Worm (Caenorhabditis elegans): Measurements from ENCODE around the gene Y116A8C.37.

Gene Y116A8C.37

DNA sequence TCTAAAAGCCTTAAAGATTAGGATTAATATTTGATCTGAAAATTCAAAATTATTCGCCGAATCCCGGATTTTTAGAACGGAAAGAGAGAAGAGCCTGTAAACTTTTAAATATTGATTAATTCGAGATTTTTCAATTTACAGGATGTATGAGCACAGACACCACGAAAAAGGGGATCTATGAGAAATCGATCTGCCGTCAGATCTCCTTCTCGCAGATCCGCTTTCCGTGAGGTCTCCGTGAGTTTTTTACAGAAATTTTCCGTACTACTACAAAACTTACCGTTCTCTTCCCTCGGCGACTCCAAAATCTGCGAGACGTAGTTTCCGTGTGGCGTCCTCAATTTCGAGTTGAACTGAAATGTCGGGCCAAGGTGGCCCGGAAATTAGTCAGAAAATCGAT is 22.7 kb downstream of the Y116A8C.37 start (continued):
- TF ChIP-seq madf-2 (tag; optimal IDR thresholded peaks at IDR 0.05) (no peak), tbx-7 (tag; optimal IDR thresholded peaks at IDR 0.05) (peak; percentile 75)

DNA sequence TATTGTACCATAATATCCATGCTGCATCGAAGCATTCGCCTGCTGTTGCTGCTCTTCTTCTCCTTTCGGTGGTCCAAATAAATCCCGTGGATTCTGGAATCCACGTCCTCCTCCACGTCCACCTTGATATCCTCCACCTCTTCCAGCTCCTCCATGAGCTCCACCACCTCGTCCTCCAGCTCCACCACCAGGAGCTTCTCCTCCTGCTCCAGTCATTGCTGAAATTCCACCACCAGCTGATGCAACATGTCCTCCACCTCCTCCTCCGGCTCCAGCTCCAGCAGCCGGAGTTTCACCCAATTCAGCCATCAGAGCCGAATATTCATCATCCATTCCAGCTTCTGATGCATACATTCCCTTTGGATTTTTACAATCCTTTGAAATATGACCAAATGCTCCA is 25.4 kb downstream of the Y116A8C.37 start:
- TF ChIP-seq rnt-1 (tag; optimal IDR thresholded peaks at IDR 0.05) = no peak
- no peak for TF ChIP-seq T23F11.4 (GFP tag; optimal IDR thresholded peaks at IDR 0.05)
- no peak for TF ChIP-seq ceh-14 (tag; optimal IDR thresholded peaks at IDR 0.05)
- TF ChIP-seq madf-2 (tag; optimal IDR thresholded peaks at IDR 0.05) = no peak
- no peak for TF ChIP-seq ceh-18 (tag; optimal IDR thresholded peaks at IDR 0.05)
- TF ChIP-seq dve-1 (tag; optimal IDR thresholded peaks at IDR 0.05) = no peak
- TF ChIP-seq ceh-34 (tag; optimal IDR thresholded peaks at IDR 0.05) = no peak
- no peak for TF ChIP-seq ztf-16 (tag; optimal IDR thresholded peaks at IDR 0.05)
- TF ChIP-seq syd-9 (tag; optimal IDR thresholded peaks at IDR 0.05) = no peak
- no peak for TF ChIP-seq nhr-11 (tag; optimal IDR thresholded peaks at IDR 0.05)
- TF ChIP-seq lim-6 (tag; optimal IDR thresholded peaks at IDR 0.05) = no peak
- TF ChIP-seq zip-5 (tag; optimal IDR thresholded peaks at IDR 0.05) = no peak
- no peak for TF ChIP-seq C38D4.7 (GFP tag; optimal IDR thresholded peaks at IDR 0.05)

DNA sequence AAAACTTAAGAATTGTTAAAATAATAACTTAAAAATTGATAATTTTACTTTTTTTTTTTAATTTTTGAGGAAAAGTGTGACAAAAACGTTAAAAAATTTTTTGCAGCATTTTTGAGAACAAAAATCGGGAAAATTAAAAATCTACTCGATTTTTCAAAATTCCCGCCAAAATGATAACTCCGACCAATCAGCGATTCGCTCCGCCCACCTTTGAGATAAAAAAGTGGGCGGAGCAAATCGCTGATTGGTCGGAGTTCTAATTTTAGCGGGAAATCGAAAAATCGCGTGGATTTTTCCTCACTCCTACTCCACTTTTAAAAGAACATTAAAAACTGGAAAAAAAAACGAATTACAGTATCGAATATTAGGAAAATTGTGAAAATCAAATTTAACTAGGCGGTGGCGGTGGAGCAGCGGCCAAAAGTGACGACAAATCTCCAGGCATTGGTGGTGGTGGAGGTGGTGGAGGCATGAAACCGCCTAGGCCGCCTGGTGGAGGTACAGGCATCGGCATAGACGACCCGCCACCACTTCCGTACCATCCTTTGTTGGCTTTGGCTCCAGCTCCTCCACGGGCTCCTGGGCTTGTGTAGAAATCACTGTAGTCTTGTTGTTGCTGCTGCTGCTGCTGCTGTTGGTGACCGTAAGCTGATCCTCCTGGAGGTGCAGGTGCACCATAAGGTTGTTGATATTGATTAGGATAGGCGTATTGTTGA is 26.6 kb downstream of the Y116A8C.37 start:
- peak; percentile 94 for TF ChIP-seq nfya-1 (tag; optimal IDR thresholded peaks at IDR 0.05)
- TF ChIP-seq ahr-1 (tag; optimal IDR thresholded peaks at IDR 0.05) = no peak

DNA sequence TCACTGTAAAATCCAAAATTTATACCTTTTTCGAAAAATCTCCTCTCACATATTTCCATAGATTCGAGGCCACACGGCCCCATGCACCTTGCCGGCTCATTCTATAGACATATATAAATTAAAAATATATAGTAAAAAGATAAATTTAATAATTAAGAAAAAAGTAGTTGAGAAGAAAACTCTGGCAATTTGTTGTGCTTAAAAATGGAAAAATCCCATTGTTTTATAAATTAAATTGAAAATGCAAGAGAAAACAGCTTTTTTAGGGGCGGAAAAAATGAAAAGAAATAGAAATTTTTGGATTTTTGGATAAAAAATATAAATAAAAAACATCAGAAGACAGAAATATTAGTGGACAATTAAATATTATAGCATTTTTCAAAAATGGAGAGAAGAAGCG is 27.3 kb downstream of the Y116A8C.37 start, which contains the start of gene Y116A8C.30:
Gene Y116A8C.30, minus strand, starts transcription at position 101 of the 400 bp plus-strand sequence.
- TF ChIP-seq elt-2 (tag; optimal IDR thresholded peaks at IDR 0.05) (no peak), nfya-1 (tag; optimal IDR thresholded peaks at IDR 0.05) (no peak), ceh-19 (GFP tag; optimal IDR thresholded peaks at IDR 0.05) (no peak), gmeb-2 (tag; optimal IDR thresholded peaks at IDR 0.05) (no peak), npax-4 (tag; optimal IDR thresholded peaks at IDR 0.05) (no peak)

DNA sequence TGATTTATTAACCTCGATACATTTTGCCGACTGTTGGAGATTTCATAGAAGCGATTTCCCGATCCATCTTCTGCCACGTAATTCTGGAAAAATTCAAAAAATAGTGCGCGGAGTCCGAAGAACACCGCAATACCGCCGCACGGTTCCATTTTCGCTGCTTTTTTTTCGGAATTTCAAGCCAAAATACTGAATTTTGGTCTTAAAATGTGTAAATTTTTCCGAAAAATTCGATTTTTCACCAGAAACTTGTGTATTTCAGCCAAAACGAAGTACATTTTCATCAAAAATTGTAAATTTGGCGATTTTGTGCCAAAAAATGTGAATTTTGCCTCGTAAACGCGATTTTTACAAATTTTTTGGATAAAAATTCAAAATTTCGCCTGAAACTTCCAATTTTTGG is 27.8 kb downstream of the Y116A8C.37 start:
- TF ChIP-seq syd-9 (tag; optimal IDR thresholded peaks at IDR 0.05) (no peak), madf-2 (tag; optimal IDR thresholded peaks at IDR 0.05) (no peak), rnt-1 (tag; optimal IDR thresholded peaks at IDR 0.05) (no peak), pag-3 (tag; optimal IDR thresholded peaks at IDR 0.05; ENCODE audit: borderline replicate concordance) (no peak), ets-4 (tag; optimal IDR thresholded peaks at IDR 0.05) (no peak)

DNA sequence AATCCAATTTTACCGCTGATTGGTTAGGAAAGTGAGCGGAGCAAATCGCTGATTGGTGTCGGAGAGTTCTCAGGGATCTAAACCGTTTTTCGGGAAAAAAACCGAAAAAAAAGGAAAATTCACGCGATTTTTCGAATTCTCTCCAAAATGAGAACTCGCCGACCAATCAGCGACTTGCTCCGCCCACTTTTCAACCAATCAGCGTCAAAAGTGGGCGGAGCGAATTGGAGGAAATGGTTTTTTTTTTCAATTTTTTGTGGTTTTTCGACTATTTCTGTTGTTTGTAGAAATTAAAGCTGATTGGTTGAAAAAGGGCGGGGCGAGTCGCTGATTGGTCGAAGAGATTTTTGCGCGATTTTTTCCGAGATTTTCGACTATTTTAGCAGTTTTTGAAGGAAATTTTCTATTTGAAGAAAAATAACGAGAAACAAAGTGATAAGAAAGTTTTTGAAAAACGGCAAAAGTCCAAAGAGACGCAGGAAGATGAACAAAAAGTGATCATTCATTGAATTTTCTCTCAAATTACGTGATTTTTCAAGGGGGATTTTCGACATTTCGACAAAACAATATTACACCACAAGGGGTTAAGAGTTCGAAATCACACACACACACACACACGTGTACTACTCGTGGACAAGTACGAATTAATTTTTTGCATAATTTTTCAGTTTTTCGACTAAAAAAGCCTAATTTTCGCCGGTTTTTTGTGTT is 30.2 kb downstream of the Y116A8C.37 start:
- TF ChIP-seq unc-42 (tag; optimal IDR thresholded peaks at IDR 0.05) = no peak
- TF ChIP-seq nfya-1 (tag; optimal IDR thresholded peaks at IDR 0.05) = peak; percentile 92

DNA sequence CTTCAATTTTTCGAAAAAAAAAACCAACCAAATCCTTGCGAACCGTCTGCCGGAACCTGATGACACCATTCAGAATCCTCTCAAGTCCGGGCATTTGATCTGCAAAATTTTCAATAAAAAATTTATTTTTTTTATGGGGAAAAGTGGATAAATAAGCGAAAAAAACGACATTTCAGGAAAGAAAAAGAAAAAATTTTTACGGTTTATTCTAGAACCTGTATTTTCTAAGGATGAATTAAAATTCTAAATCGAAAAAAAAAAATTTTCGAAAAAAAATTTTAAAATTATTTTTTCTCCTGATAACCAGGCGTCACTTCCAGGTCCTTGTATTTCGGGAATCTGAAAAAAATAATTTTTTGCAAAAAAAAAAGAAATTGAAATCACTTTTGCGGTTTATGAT is 30.8 kb downstream of the Y116A8C.37 start, which contains the start of gene bca-2:
Gene bca-2, minus strand, starts transcription at position 101 of the 400 bp plus-strand sequence.
- TF ChIP-seq lim-6 (tag; optimal IDR thresholded peaks at IDR 0.05) (no peak), pat-9 (tag; optimal IDR thresholded peaks at IDR 0.05) (no peak), fkh-6 (tag; optimal IDR thresholded peaks at IDR 0.05) (no peak), ceh-14 (tag; optimal IDR thresholded peaks at IDR 0.05) (no peak), gmeb-2 (tag; optimal IDR thresholded peaks at IDR 0.05) (no peak), ceh-19 (GFP tag; optimal IDR thresholded peaks at IDR 0.05) (no peak), pha-4 (tag; optimal IDR thresholded peaks at IDR 0.05) (no peak), ceh-18 (tag; optimal IDR thresholded peaks at IDR 0.05) (no peak), madf-2 (tag; optimal IDR thresholded peaks at IDR 0.05) (no peak)

Measured in whole organism, late embryonic.